Worm (Caenorhabditis elegans): ENCODE results near the gene F18H3.1.

ce11 chrX:13532424-13533309 lies 13.2 kb downstream of the F18H3.1 start, which contains the start of gene acr-12:
- TF ChIP-seq snpc-4 (tag; optimal IDR thresholded peaks at IDR 0.05) (no peak), ZK546.5 (tag; optimal IDR thresholded peaks at IDR 0.05) (no peak), pqm-1 (tag; optimal IDR thresholded peaks at IDR 0.05) (no peak)
